Worm (Caenorhabditis elegans) whole organism, early embryonic: ENCODE results near the gene F19C7.4.
A peak's percentile ranks its signal among the peaks of the same experiment; 100 is the strongest.

ENCODE experiments used
- B0310.2 ChIP-seq: sonication (generic microtip); optimal IDR thresholded peaks from 2 replicates; lab custom pipeline; 2016; ENCODE audit warnings: mild to moderate bottlenecking, missing genetic modification characterization, missing compliant biosample characterization
- F13C5.2 ChIP-seq: sonication (generic microtip); optimal IDR thresholded peaks from 2 replicates; lab custom pipeline; 2017; ENCODE audit warnings: mild to moderate bottlenecking, missing genetic modification characterization, inconsistent platforms, missing compliant biosample characterization
- aly-1 ChIP-seq: sonication (generic microtip); optimal IDR thresholded peaks from 2 replicates; lab custom pipeline; 2016; ENCODE audit warnings: missing genetic modification characterization, missing compliant biosample characterization
- ama-1 ChIP-seq: fragments of 150-350 bp; optimal IDR thresholded peaks from 2 replicates; lab custom pipeline; 2014
- ceh-13 ChIP-seq: fragments of 200-800 bp; sonication (Bioruptor generic); optimal IDR thresholded peaks from 2 replicates; lab custom pipeline; 2018; ENCODE audit warnings: mild to moderate bottlenecking, missing genetic modification characterization, missing compliant biosample characterization
- ceh-36 ChIP-seq: sonication (generic microtip); optimal IDR thresholded peaks from 2 replicates; lab custom pipeline; 2016; ENCODE audit warnings: missing genetic modification characterization, inconsistent platforms, missing compliant biosample characterization
- ets-7 ChIP-seq: sonication (generic microtip); optimal IDR thresholded peaks from 2 replicates; lab custom pipeline; 2016; ENCODE audit warnings: missing genotype, missing genetic modification characterization, missing compliant biosample characterization
- flt-1 ChIP-seq: fragments of 200-800 bp; sonication (Bioruptor generic); IDR thresholded peaks from 2 replicates; pipeline ENCODE4 v1.3.6; 2022; ENCODE audit warnings: missing genetic modification characterization, missing compliant biosample characterization
- hmbx-1 ChIP-seq: sonication (generic microtip); optimal IDR thresholded peaks from 2 replicates; lab custom pipeline; 2016; ENCODE audit warnings: mild to moderate bottlenecking, missing genetic modification characterization, missing compliant biosample characterization
- hmg-4 ChIP-seq: fragments of 200-800 bp; sonication (Bioruptor generic); optimal IDR thresholded peaks from 2 replicates; lab custom pipeline; 2018; ENCODE audit warnings: mild to moderate bottlenecking, missing genetic modification characterization, missing compliant biosample characterization
- hnd-1 ChIP-seq: sonication (generic microtip); optimal IDR thresholded peaks from 2 replicates; lab custom pipeline; 2016; ENCODE audit warnings: missing genetic modification characterization, missing compliant biosample characterization
- pes-1 ChIP-seq: fragments of 200-800 bp; sonication (Bioruptor generic); IDR thresholded peaks from 2 replicates; pipeline ENCODE4 v1.3.6; 2022; ENCODE audit warnings: missing genetic modification reagents, missing genetic modification characterization, missing compliant biosample characterization
- scrt-1 ChIP-seq: fragments of 200-800 bp; sonication (Bioruptor generic); IDR thresholded peaks from 2 replicates; pipeline ENCODE4 v1.3.6; 2022; ENCODE audit warnings: missing genetic modification characterization, missing compliant biosample characterization
- sea-1 ChIP-seq: fragments of 200-800 bp; sonication (Bioruptor generic); conservative IDR thresholded peaks from 2 replicates; pipeline ENCODE4 v1.3.6; 2022; ENCODE audit warnings: missing genetic modification characterization, missing compliant biosample characterization
- tbx-11 ChIP-seq: fragments of 200-800 bp; sonication (Bioruptor generic); IDR thresholded peaks from 2 replicates; pipeline ENCODE4 v1.3.6; 2022; ENCODE audit warnings: missing genetic modification characterization, missing compliant biosample characterization
- tbx-37 ChIP-seq: fragments of 200-800 bp; sonication (Bioruptor generic); conservative IDR thresholded peaks from 2 replicates; pipeline ENCODE4 v1.3.6; 2022; ENCODE audit warnings: missing genetic modification reagents, missing genetic modification characterization, missing compliant biosample characterization
- tra-4 ChIP-seq: sonication (generic microtip); optimal IDR thresholded peaks from 2 replicates; lab custom pipeline; 2017; ENCODE audit warnings: missing genetic modification characterization, missing compliant biosample characterization

The F19C7.4 gene

DNA sequence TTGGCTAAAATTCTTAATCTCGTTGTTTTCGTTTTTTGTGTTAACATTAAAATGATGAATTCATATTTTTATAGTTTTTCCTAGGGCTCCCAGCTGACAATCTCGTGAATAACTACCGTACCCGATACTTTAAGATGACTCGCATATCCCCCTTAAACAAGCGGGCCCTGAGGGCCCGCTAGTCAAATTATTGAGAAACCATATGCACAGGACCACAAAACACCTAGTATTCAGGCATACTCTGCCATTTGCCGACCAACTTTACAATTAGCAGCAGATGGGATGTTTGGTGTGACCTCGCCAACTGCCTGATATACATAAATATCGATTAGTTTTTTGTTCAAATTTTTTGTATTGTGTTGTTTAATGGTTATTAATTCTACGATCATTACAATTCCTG, 5.8 kb upstream of the F19C7.4 start, which contains the start of gene F19C7.3:
TSS of gene F19C7.3 (plus strand) at position 301 of the 400 bp plus-strand sequence.
- TF ChIP-seq ets-7: no peak
- TF ChIP-seq hmbx-1 (tag; lab: Kevin White, UChicago): no peak
- no peak for TF ChIP-seq hmg-4 (GFP tag; lab: Kevin White, UChicago)
- no peak for TF ChIP-seq tbx-37
- no peak for TF ChIP-seq hnd-1
- no peak for TF ChIP-seq F13C5.2 (tag; lab: Kevin White, UChicago)
- no peak for TF ChIP-seq ama-1
- no peak for TF ChIP-seq sea-1 (GFP tag; lab: Robert Waterston, UW)
- TF ChIP-seq flt-1 (GFP tag; lab: Robert Waterston, UW): no peak
- no peak for TF ChIP-seq aly-1 (tag; lab: Kevin White, UChicago)
- no peak for TF ChIP-seq ceh-13 (GFP tag; lab: Kevin White, UChicago)
- TF ChIP-seq scrt-1 (GFP tag; lab: Robert Waterston, UW): no peak
- no peak for TF ChIP-seq B0310.2 (tag; lab: Kevin White, UChicago)
- TF ChIP-seq tra-4 (tag; lab: Kevin White, UChicago): no peak
- no peak for TF ChIP-seq ceh-36 (tag; lab: Kevin White, UChicago)
- no peak for TF ChIP-seq tbx-11 (GFP tag; lab: Robert Waterston, UW)

- TF ChIP-seq B0310.2 (tag; lab: Kevin White, UChicago): no peak
- no peak for TF ChIP-seq tbx-11 (GFP tag; lab: Robert Waterston, UW)
- TF ChIP-seq pes-1 (GFP tag; lab: Robert Waterston, UW): no peak
- TF ChIP-seq ama-1: no peak
- no peak for TF ChIP-seq hmg-4 (GFP tag; lab: Kevin White, UChicago)
- TF ChIP-seq scrt-1 (GFP tag; lab: Robert Waterston, UW): no peak
- no peak for TF ChIP-seq sea-1 (GFP tag; lab: Robert Waterston, UW)
These were observed 3.2 kb upstream of the F19C7.4 start, which contains the start of gene F19C7.2 for ce11 chrIV:4599352-4600004. Gene F19C7.2 (plus strand): TSS chrIV:4599954.

DNA sequence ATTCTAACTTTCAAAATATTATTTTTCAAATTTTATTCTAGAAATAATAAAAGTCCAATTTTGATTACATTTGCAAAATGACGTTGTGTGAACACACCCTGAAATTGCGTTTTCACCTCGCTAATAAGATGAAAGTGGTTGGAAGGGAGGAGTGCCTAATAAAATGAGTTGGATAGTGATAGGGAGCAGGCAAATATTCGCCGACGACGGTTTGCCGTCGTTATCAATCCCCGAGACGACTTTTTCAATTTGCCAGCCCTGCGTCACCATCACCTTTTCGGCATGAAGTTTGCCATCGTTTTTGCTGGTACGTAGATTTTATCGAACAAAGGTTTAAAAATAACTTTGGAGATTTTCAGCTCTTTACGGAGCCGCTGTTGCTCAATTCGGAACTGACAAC, 2.9 kb downstream of the F19C7.4 start, which contains the start of gene nspg-10:
TSS of gene nspg-10 (plus strand) at position 179 of the 400 bp plus-strand sequence.
- TF ChIP-seq F13C5.2 (tag; lab: Kevin White, UChicago): no peak
- no peak for TF ChIP-seq hmg-4 (GFP tag; lab: Kevin White, UChicago)
- no peak for TF ChIP-seq scrt-1 (GFP tag; lab: Robert Waterston, UW)
- no peak for TF ChIP-seq tbx-11 (GFP tag; lab: Robert Waterston, UW)
- TF ChIP-seq ceh-13 (GFP tag; lab: Kevin White, UChicago): no peak
- no peak for TF ChIP-seq pes-1 (GFP tag; lab: Robert Waterston, UW)
- no peak for TF ChIP-seq tra-4 (tag; lab: Kevin White, UChicago)
- TF ChIP-seq hmbx-1 (tag; lab: Kevin White, UChicago): no peak
- no peak for TF ChIP-seq flt-1 (GFP tag; lab: Robert Waterston, UW)
- TF ChIP-seq tbx-37: no peak
- no peak for TF ChIP-seq ceh-36 (tag; lab: Kevin White, UChicago)
- no peak for TF ChIP-seq hnd-1
- no peak for TF ChIP-seq sea-1 (GFP tag; lab: Robert Waterston, UW)

DNA sequence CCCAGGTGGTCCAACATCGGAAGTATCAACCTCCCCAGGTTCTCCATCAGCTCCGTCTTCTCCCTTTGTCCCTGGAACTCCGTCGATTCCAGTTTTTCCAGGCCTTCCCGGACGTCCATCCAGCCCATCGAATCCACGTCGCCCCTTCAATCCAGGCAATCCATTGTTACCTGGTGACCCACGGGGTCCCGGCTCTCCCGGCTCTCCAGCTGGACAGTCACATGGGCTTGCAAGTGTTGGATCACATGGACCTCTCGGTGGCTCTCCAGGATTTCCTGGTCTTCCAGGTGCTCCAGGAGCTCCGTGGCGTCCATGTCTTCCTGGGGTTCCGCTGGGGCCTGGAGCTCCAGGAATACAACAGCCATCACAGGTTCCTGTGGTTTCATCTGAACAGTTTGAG, 6.0 kb downstream of the F19C7.4 start:
- no peak for TF ChIP-seq ets-7
- TF ChIP-seq hmbx-1 (tag; lab: Kevin White, UChicago): no peak
- TF ChIP-seq ama-1: no peak
- TF ChIP-seq ceh-36 (tag; lab: Kevin White, UChicago): no peak
- TF ChIP-seq flt-1 (GFP tag; lab: Robert Waterston, UW): no peak
- no peak for TF ChIP-seq hmg-4 (GFP tag; lab: Kevin White, UChicago)

ce11 chrIV:4609568-4609967, 6.9 kb downstream of the F19C7.4 start, which contains the start of gene col-110:
Gene col-110 (minus strand): TSS chrIV:4609668.
- no peak for TF ChIP-seq pes-1 (GFP tag; lab: Robert Waterston, UW)
- TF ChIP-seq tbx-11 (GFP tag; lab: Robert Waterston, UW): no peak
- TF ChIP-seq hnd-1: no peak
- TF ChIP-seq ama-1: no peak

DNA sequence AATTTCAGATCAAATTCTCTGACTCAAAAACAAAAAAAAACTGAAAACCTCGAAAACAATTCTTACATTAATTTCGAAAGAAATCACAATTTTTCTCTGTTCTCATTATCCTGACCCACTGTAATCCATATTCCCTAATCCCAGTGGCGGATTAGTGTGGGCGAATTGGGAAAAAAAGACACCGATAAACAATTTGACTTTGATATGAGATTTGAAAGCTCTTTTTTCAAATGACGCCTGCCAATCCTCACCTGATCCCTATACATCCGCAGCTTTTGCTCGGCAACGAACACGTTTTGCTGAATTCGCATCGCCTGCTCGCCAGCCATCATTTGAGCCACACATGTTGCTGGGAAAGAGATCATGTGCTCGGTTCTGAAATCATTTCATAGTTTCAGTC, 9.1 kb downstream of the F19C7.4 start:
- TF ChIP-seq flt-1 (GFP tag; lab: Robert Waterston, UW) (no peak), hmbx-1 (tag; lab: Kevin White, UChicago) (no peak), B0310.2 (tag; lab: Kevin White, UChicago) (no peak), ceh-36 (tag; lab: Kevin White, UChicago) (peak; percentile 46), F13C5.2 (tag; lab: Kevin White, UChicago) (no peak), scrt-1 (GFP tag; lab: Robert Waterston, UW) (no peak), tbx-37 (no peak), sea-1 (GFP tag; lab: Robert Waterston, UW) (no peak)

DNA sequence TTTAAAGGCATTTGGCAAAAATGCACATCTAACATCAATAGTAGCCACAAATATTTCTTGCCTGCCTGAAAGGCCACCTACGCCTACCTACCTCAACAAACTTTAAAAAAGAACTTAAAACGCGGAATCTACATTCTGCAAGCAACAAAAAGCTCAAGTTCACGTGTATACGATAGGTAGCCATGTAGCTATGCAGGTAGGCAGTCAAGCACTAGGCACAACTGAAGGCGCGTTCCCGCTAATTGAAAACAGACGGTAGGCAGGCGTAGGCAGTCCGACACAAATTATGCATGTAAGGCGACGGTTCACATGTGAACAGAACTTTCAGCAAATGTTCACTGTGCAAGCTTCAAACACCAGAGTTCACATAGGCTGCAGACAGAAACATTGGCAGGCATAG, 9.9 kb downstream of the F19C7.4 start:
- TF ChIP-seq ama-1 (no peak), tbx-11 (GFP tag; lab: Robert Waterston, UW) (no peak), ceh-36 (tag; lab: Kevin White, UChicago) (no peak), hnd-1 (no peak), scrt-1 (GFP tag; lab: Robert Waterston, UW) (no peak), B0310.2 (tag; lab: Kevin White, UChicago) (no peak), ets-7 (no peak), pes-1 (GFP tag; lab: Robert Waterston, UW) (no peak), flt-1 (GFP tag; lab: Robert Waterston, UW) (no peak), F13C5.2 (tag; lab: Kevin White, UChicago) (no peak), sea-1 (GFP tag; lab: Robert Waterston, UW) (no peak), hmbx-1 (tag; lab: Kevin White, UChicago) (no peak), hmg-4 (GFP tag; lab: Kevin White, UChicago) (no peak), tra-4 (tag; lab: Kevin White, UChicago) (no peak), tbx-37 (no peak), ceh-13 (GFP tag; lab: Kevin White, UChicago) (no peak), aly-1 (tag; lab: Kevin White, UChicago) (no peak)
